Fruit fly (Drosophila melanogaster) whole organism, pupa: Measurements from ENCODE around the gene Strip.
A peak's percentile ranks its signal among the peaks of the same experiment; 100 is the strongest.

Source experiments
- CG10348 ChIP-seq: fragments of 200-800 bp; sonication (Bioruptor generic); IDR thresholded peaks from 2 replicates; pipeline ENCODE4 v1.3.6; 2022; ENCODE audit warnings: missing biosample characterization, missing genetic modification characterization
- CG14655 ChIP-seq: fragments of 200-800 bp; sonication (Bioruptor generic); optimal IDR thresholded peaks from 3 replicates; lab custom pipeline; 2017; ENCODE audit warnings: mild to moderate bottlenecking, missing biosample characterization, missing genetic modification reagents, missing genetic modification characterization
- CG32121 ChIP-seq: fragments of 200-800 bp; sonication (Bioruptor generic); IDR thresholded peaks from 2 replicates; pipeline ENCODE4 v1.3.6; 2022; ENCODE audit warnings: missing biosample characterization, missing genetic modification characterization
- CG34367 ChIP-seq: fragments of 200-800 bp; sonication (Bioruptor generic); optimal IDR thresholded peaks from 2 replicates; lab custom pipeline; 2018; ENCODE audit warnings: missing biosample characterization, mild to moderate bottlenecking, missing genetic modification characterization
- CG9948 ChIP-seq: fragments of 200-800 bp; sonication (Bioruptor generic); optimal IDR thresholded peaks from 2 replicates; lab custom pipeline; 2018; ENCODE audit warnings: missing biosample characterization, mild to moderate bottlenecking, missing genetic modification characterization, moderate library complexity
- Ets98B ChIP-seq: fragments of 200-800 bp; sonication (Bioruptor generic); IDR thresholded peaks from 2 replicates; pipeline ENCODE4 v1.3.6; 2022; ENCODE audit warnings: missing biosample characterization, missing genetic modification characterization
- Snoo ChIP-seq: fragments of 200-800 bp; sonication (Bioruptor generic); optimal IDR thresholded peaks from 3 replicates; lab custom pipeline; 2017; ENCODE audit warnings: missing biosample characterization, mild to moderate bottlenecking, missing genetic modification characterization, inconsistent platforms
- gl ChIP-seq: fragments of 200-800 bp; sonication (Bioruptor generic); optimal IDR thresholded peaks from 2 replicates; lab custom pipeline; 2018; ENCODE audit warnings: missing biosample characterization, mild to moderate bottlenecking, missing genetic modification characterization

DNA sequence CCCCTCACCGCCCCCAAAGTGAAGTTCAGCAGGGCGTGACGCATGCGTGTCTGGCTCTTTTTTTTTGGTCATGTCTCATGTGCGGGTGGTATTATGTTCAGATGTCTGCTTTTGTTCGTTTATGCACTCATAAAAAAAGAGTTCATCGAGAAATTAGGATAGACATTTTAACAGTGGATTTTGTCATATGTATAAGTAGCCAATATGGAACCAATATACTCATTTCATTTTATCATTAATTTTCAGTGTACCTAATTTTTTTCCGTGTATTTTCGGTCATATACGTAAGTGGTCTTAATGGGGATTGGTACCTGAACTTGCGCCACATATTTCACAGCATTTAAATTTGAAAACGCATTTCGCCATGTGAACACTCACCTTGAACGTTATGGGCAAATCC, 28.3 kb downstream of the Strip start:
- TF ChIP-seq CG10348 (GFP tag; lab: Robert Waterston, UW) = no peak
- TF ChIP-seq Ets98B (GFP tag; lab: Robert Waterston, UW) = peak; percentile 63
- TF ChIP-seq CG32121 (GFP tag; lab: Robert Waterston, UW) = 0 out of 2 replicates have a peak, but pooled peaks have one; percentile 53
- TF ChIP-seq CG9948 (tag; lab: Kevin White, UChicago) = no peak
- no peak for TF ChIP-seq Snoo
- no peak for TF ChIP-seq CG34367 (tag; lab: Kevin White, UChicago)
- TF ChIP-seq gl (tag; lab: Kevin White, UChicago) = no peak
- TF ChIP-seq CG14655 = peak; percentile 24
